Fruit fly (Drosophila melanogaster): ENCODE data around the gene CG12523.
A peak's percentile ranks its signal among the peaks of the same experiment; 100 is the strongest.

Gene CG12523

dm6 chr3L:10752588-10753057, 48.4 kb upstream of the CG12523 start (continued):
- TF ChIP-seq Usf (GFP tag; optimal IDR thresholded peaks at IDR 0.05) (peak; percentile 93), luna (GFP tag; optimal IDR thresholded peaks at IDR 0.05) (no peak), CG2712 (tag; optimal IDR thresholded peaks at IDR 0.05) (peak; percentile 97), Hsf (GFP tag; optimal IDR thresholded peaks at IDR 0.05) (peak; percentile 82), Nf-YC (tag; optimal IDR thresholded peaks at IDR 0.05) (peak; percentile 90), ttk (GFP tag; IDR thresholded peaks at IDR 0.05) (peak; percentile 95), HLH4C (GFP tag; IDR thresholded peaks at IDR 0.05; ENCODE audit: partially characterized antibody) (no peak), yki (optimal IDR thresholded peaks at IDR 0.05) (no peak), CG13894 (tag; optimal IDR thresholded peaks at IDR 0.05) (peak; percentile 87), grau (tag; optimal IDR thresholded peaks at IDR 0.05) (peak; percentile 98), cg (GFP tag; optimal IDR thresholded peaks at IDR 0.05) (no peak), CG3163 (GFP tag; optimal IDR thresholded peaks at IDR 0.05) (no peak), gsb (GFP tag; IDR thresholded peaks at IDR 0.05) (peak; percentile 91), amos (GFP tag; IDR thresholded peaks at IDR 0.05; ENCODE audit: partially characterized antibody) (no peak), Hand (GFP tag; optimal IDR thresholded peaks at IDR 0.05) (peak; percentile 86), tgo (GFP tag; IDR thresholded peaks at IDR 0.05) (peak; percentile 96), btn (GFP tag; optimal IDR thresholded peaks at IDR 0.05) (no peak), Six4 (GFP tag; optimal IDR thresholded peaks at IDR 0.05) (peak; percentile 89), stc (GFP tag; IDR thresholded peaks at IDR 0.05) (peak; percentile 95), fd102C (GFP tag; optimal IDR thresholded peaks at IDR 0.05) (no peak), Tbp (GFP tag; optimal IDR thresholded peaks at IDR 0.05) (no peak), pho (GFP tag; optimal IDR thresholded peaks at IDR 0.05) (peak; percentile 86), mirr (GFP tag; optimal IDR thresholded peaks at IDR 0.05) (peak; percentile 53), CG16813 (GFP tag; IDR thresholded peaks at IDR 0.05; ENCODE audit: partially characterized antibody) (no peak), YL-1 (GFP tag; optimal IDR thresholded peaks at IDR 0.05) (peak; percentile 75), CG3847 (GFP tag; IDR thresholded peaks at IDR 0.05) (peak; percentile 97), cato (GFP tag; optimal IDR thresholded peaks at IDR 0.05; ENCODE audit: borderline replicate concordance) (peak; percentile 87), ATbp (GFP tag; optimal IDR thresholded peaks at IDR 0.05) (peak; percentile 91), gcm2 (GFP tag; optimal IDR thresholded peaks at IDR 0.05) (peak; percentile 10), Hr39 (optimal IDR thresholded peaks at IDR 0.05) (no peak), CG13775 (GFP tag; optimal IDR thresholded peaks at IDR 0.05) (peak; percentile 95), dpn (GFP tag; optimal IDR thresholded peaks at IDR 0.05) (peak; percentile 87 to 95), trh (GFP tag; optimal IDR thresholded peaks at IDR 0.05) (peak; percentile 90), CG1233 (GFP tag; optimal IDR thresholded peaks at IDR 0.05) (peak; percentile 97), CG13624 (GFP tag; optimal IDR thresholded peaks at IDR 0.05) (peak; percentile 83), CG10267 (tag; optimal IDR thresholded peaks at IDR 0.05) (peak; percentile 92), Asciz (GFP tag; optimal IDR thresholded peaks at IDR 0.05) (peak; percentile 95), pb (GFP tag; optimal IDR thresholded peaks at IDR 0.05) (no peak), emc (GFP tag; optimal IDR thresholded peaks at IDR 0.05) (peak; percentile 12), scrt (GFP tag; optimal IDR thresholded peaks at IDR 0.05) (peak; percentile 92), Dip3 (GFP tag; optimal IDR thresholded peaks at IDR 0.05) (peak; percentile 70), unpg (GFP tag; optimal IDR thresholded peaks at IDR 0.05) (peak; percentile 98), Fer3 (tag; optimal IDR thresholded peaks at IDR 0.05) (peak; percentile 97), pros (GFP tag; optimal IDR thresholded peaks at IDR 0.05) (no peak), Max (GFP tag; optimal IDR thresholded peaks at IDR 0.05) (peak; percentile 93), CG15269 (tag; optimal IDR thresholded peaks at IDR 0.05) (peak; percentile 98), Elba2 (GFP tag; optimal IDR thresholded peaks at IDR 0.05) (no peak), CG7963 (GFP tag; IDR thresholded peaks at IDR 0.05; ENCODE audit: partially characterized antibody) (no peak), bcd (GFP tag; optimal IDR thresholded peaks at IDR 0.05) (peak; percentile 97), Hr51 (GFP tag; optimal IDR thresholded peaks at IDR 0.05) (peak; percentile 63 to 99), chinmo (GFP tag; IDR thresholded peaks at IDR 0.05; ENCODE audit: partially characterized antibody) (no peak)
